Fruit fly (Drosophila melanogaster) whole organism, adult: ENCODE measurements around the gene CG32485.

ENCODE experiments used
- CG14711 ChIP-seq: fragments of 200-800 bp; sonication (Bioruptor generic); optimal IDR thresholded peaks from 2 replicates; lab custom pipeline; 2018; ENCODE audit warnings: missing biosample characterization, mild to moderate bottlenecking, missing genetic modification characterization, moderate library complexity
- CG33017 ChIP-seq: fragments of 200-800 bp; sonication (Bioruptor generic); optimal IDR thresholded peaks from 2 replicates; lab custom pipeline; 2018; ENCODE audit warnings: missing biosample characterization, mild to moderate bottlenecking, missing genetic modification characterization, moderate library complexity
- cic ChIP-seq: fragments of 200-800 bp; sonication (Bioruptor generic); optimal IDR thresholded peaks from 2 replicates; lab custom pipeline; 2017; ENCODE audit warnings: missing biosample characterization, mild to moderate bottlenecking, missing genetic modification characterization, moderate library complexity
- kay ChIP-seq: fragments of 200-800 bp; sonication (Bioruptor generic); peaks from one replicate; lab custom pipeline; 2016; ENCODE audit warnings: missing biosample characterization, missing genetic modification characterization, borderline replicate concordance
- pad ChIP-seq: fragments of 200-800 bp; sonication (Bioruptor generic); optimal IDR thresholded peaks from 3 replicates; lab custom pipeline; 2017; ENCODE audit warnings: missing biosample characterization, missing genetic modification characterization, mild to moderate bottlenecking, moderate library complexity, missing genetic modification reagents

DNA sequence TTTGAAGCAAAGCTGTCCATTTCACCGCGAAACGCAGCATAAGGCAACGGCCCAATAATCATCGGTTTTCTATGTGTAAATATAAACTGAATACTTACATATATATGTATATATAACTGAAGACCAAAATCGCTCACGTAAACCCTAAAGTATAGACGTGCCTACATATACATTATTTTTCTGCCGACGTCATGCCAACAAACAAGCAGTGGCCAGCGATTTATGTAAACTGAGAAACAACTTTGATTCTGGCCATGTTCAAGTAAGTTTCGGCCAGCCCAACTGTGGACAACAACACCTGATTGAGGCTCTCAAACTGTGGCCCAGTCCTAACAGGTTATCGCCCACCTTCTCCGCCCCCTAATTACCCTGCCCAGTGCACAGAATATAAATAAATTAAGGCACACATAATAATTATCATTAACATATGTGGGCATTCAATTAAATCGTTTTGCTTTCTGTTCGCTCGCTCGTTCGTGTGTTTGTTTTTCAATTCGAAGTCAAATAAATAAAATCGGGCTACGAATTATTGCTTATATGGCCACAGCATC is 31.9 kb downstream of the CG32485 start:
- TF ChIP-seq CG14711 (tag; lab: Kevin White, UChicago) (no peak), CG33017 (tag; lab: Kevin White, UChicago) (no peak), kay (GFP tag; lab: Kevin White, UChicago) (no peak), cic (no peak), pad (GFP tag; lab: Kevin White, UChicago) (no peak)
